Worm (Caenorhabditis elegans): ENCODE measurements around the gene nhr-116.

DNA sequence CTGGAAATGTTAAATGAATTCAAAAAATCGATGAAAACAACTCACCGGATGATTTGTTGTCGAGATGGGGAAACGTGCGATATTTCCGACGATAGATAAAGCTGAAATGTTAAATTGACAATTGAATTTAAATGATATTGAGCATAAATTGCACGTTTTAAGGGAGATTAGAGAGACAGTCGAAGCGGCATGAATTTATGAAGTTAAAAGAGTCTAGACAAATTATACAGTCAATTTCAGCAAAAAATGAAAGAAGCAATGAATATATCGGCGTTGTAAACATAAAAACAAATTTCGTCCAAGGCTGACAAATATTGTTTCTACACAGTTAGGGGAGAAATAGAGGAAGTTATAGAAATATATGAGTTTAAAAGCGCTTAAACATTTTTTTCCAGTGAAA lies 15.3 kb downstream of the nhr-116 start, which contains the start of gene Y102A5C.36:
- TF ChIP-seq jun-1 (tag; optimal IDR thresholded peaks at IDR 0.05), result no peak
- TF ChIP-seq fos-1 (tag; optimal IDR thresholded peaks at IDR 0.05), result no peak
- no peak for TF ChIP-seq tag-97 (GFP tag; IDR thresholded peaks at IDR 0.05)
- no peak for TF ChIP-seq unc-39 (tag; optimal IDR thresholded peaks at IDR 0.05)
- no peak for TF ChIP-seq nhr-11 (tag; optimal IDR thresholded peaks at IDR 0.05)
- TF ChIP-seq dmd-8 (GFP tag; IDR thresholded peaks at IDR 0.05), result no peak
- TF ChIP-seq nhr-28 (tag; optimal IDR thresholded peaks at IDR 0.05), result no peak
- no peak for TF ChIP-seq dmd-9 (GFP tag; IDR thresholded peaks at IDR 0.05)
- no peak for TF ChIP-seq dpl-1 (GFP tag; optimal IDR thresholded peaks at IDR 0.05)
- no peak for TF ChIP-seq mxl-2 (GFP tag; conservative IDR thresholded peaks at IDR 0.05)
- no peak for TF ChIP-seq mep-1 (tag; optimal IDR thresholded peaks at IDR 0.05)
- TF ChIP-seq lir-3 (tag; optimal IDR thresholded peaks at IDR 0.05), result no peak
- TF ChIP-seq ztf-11 (tag; optimal IDR thresholded peaks at IDR 0.05), result no peak
- TF ChIP-seq dve-1 (tag; optimal IDR thresholded peaks at IDR 0.05; ENCODE audit: insufficient read depth), result no peak

All from whole organism, L4 larva.